Worm (Caenorhabditis elegans): ENCODE data around the gene C25A8.1.

The C25A8.1 gene

DNA sequence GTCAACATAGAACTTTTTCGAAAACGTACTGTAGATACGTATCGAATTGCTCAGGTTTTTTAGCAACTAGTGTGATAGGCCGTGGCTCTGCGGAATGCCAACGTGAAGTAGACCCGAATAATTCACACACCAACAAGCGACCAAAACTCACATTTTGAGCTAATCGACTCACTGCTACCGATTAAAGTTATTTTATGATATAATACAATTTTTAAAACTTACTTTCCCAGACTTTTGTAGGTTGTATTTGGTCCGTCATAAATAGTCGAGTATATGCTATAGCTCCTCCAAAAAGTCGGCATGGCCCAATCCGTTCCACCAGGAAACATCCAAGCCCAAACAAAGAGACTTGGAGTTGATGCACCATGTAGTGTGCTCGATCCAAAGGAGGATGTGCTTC, at the start of gene C25A8.1:
TSS of gene C25A8.1 (plus strand) at position 301 of the 400 bp plus-strand sequence.
- TF ChIP-seq nhr-12 (tag; optimal IDR thresholded peaks at IDR 0.05), result no peak
- no peak for TF ChIP-seq lin-39 (tag; optimal IDR thresholded peaks at IDR 0.05)
- TF ChIP-seq tbx-2 (tag; optimal IDR thresholded peaks at IDR 0.05), result no peak
- no peak for TF ChIP-seq elt-3 (tag; optimal IDR thresholded peaks at IDR 0.05)
- no peak for TF ChIP-seq R02D3.7 (tag; optimal IDR thresholded peaks at IDR 0.05)
- no peak for TF ChIP-seq egl-27 (tag; optimal IDR thresholded peaks at IDR 0.05)

DNA sequence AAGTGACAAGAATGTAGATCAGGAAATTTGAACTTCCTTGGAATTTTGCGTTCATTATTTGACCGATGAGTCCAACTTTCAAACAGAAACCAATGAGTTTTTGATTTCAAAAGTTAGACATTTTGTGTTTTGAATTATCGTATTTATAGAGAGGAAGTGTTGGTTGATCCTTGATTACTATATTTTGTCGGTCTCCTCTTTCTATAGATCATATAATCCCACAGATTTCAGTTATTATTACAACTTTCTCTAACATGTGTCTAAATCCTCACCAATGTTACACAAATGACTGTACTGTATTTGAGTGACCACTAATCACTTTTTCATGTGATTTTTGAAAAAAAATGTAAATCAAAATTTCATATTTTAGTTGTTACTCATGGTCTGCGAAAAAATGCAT, 46.4 kb upstream of the C25A8.1 start, which contains the start of gene B0478.3:
TSS of gene B0478.3 (minus strand) at position 101 of the 400 bp plus-strand sequence.
- TF ChIP-seq nhr-12 (tag; optimal IDR thresholded peaks at IDR 0.05), result no peak
- TF ChIP-seq ZK546.5 (tag; optimal IDR thresholded peaks at IDR 0.05), result no peak
- TF ChIP-seq mdl-1 (tag; optimal IDR thresholded peaks at IDR 0.05), result no peak
- no peak for TF ChIP-seq nhr-43 (tag; optimal IDR thresholded peaks at IDR 0.05; ENCODE audit: poor library complexity, severe bottlenecking)
- no peak for TF ChIP-seq pqm-1 (tag; optimal IDR thresholded peaks at IDR 0.05)
- TF ChIP-seq pha-4 (tag; optimal IDR thresholded peaks at IDR 0.05), result no peak
- no peak for TF ChIP-seq nhr-28 (tag; optimal IDR thresholded peaks at IDR 0.05)
- TF ChIP-seq snpc-4 (tag; optimal IDR thresholded peaks at IDR 0.05), result no peak
- TF ChIP-seq nfya-1 (tag; optimal IDR thresholded peaks at IDR 0.05; ENCODE audit: insufficient read depth), result no peak
- TF ChIP-seq sea-2 (GFP tag; optimal IDR thresholded peaks at IDR 0.05), result no peak
- TF ChIP-seq mml-1 (tag; optimal IDR thresholded peaks at IDR 0.05), result no peak
- TF ChIP-seq elt-3 (tag; optimal IDR thresholded peaks at IDR 0.05), result no peak
- no peak for TF ChIP-seq R02D3.7 (tag; optimal IDR thresholded peaks at IDR 0.05)
- no peak for TF ChIP-seq nhr-76 (tag; optimal IDR thresholded peaks at IDR 0.05)
- no peak for TF ChIP-seq elt-2 (tag; optimal IDR thresholded peaks at IDR 0.05)
- no peak for TF ChIP-seq egl-27 (tag; optimal IDR thresholded peaks at IDR 0.05)

DNA sequence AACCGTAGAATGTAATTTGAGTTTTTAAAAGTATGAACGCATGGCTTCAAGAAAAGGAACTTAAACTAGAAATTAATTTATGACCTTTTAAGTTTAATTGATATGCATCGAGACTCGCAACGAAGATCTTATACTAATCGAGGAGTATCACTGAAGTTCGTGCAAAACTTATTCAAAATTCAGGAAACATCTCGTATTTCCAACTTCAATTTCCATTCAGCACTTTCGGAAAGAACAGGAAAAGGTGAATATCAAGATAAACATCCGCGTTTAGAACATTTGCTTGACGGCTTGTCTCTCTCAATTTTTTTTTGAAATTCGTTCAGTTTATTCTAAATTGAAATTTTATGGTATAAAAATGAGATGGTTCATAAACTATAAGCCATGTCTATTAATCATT, 45.7 kb upstream of the C25A8.1 start, which contains the start of gene ZK381.2:
TSS of gene ZK381.2 (plus strand) at position 301 of the 400 bp plus-strand sequence.
- TF ChIP-seq sea-2 (GFP tag; optimal IDR thresholded peaks at IDR 0.05) (no peak), unc-39 (tag; optimal IDR thresholded peaks at IDR 0.05) (no peak), pha-4 (tag; optimal IDR thresholded peaks at IDR 0.05) (no peak), ceh-28 (tag; optimal IDR thresholded peaks at IDR 0.05) (no peak), elt-3 (tag; optimal IDR thresholded peaks at IDR 0.05) (no peak)

DNA sequence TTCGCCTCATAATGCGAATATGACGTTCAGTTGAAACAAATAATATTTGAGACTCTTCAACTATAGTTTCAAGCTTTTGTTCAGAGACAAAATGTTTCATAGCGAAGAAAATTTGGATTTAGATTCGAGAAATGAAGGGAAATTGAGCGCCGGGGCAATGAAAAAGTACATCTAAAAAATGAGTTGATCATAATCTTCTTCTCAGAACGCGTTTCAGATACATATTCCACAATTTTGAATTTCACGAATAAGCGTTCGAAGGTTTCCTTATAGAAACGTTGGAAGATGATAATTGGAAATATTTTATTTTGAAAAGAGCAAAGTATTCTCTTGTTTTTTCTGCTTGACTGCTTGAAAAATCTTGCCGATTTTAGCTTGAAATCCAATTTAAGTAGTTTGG, 40.7 kb upstream of the C25A8.1 start, which contains the start of gene ZK381.8:
TSS of gene ZK381.8 (minus strand) at position 101 of the 400 bp plus-strand sequence.
- TF ChIP-seq ztf-4 (tag; optimal IDR thresholded peaks at IDR 0.05), result no peak
- TF ChIP-seq ceh-28 (tag; optimal IDR thresholded peaks at IDR 0.05), result no peak
- no peak for TF ChIP-seq lsy-12 (tag; optimal IDR thresholded peaks at IDR 0.05)
- no peak for TF ChIP-seq elt-1 (tag; optimal IDR thresholded peaks at IDR 0.05)
- no peak for TF ChIP-seq elt-2 (tag; optimal IDR thresholded peaks at IDR 0.05)
- TF ChIP-seq ZK546.5 (tag; optimal IDR thresholded peaks at IDR 0.05), result no peak
- TF ChIP-seq pha-4 (tag; optimal IDR thresholded peaks at IDR 0.05), result no peak
- TF ChIP-seq fos-1 (tag; optimal IDR thresholded peaks at IDR 0.05), result no peak
- no peak for TF ChIP-seq aly-2 (tag; optimal IDR thresholded peaks at IDR 0.05)
- TF ChIP-seq fkh-2 (tag; optimal IDR thresholded peaks at IDR 0.05), result no peak
- no peak for TF ChIP-seq zag-1 (tag; optimal IDR thresholded peaks at IDR 0.05)
- no peak for TF ChIP-seq nhr-23 (tag; optimal IDR thresholded peaks at IDR 0.05)
- no peak for TF ChIP-seq nhr-28 (tag; optimal IDR thresholded peaks at IDR 0.05)
- no peak for TF ChIP-seq lin-15B (tag; optimal IDR thresholded peaks at IDR 0.05)
- TF ChIP-seq nhr-25 (tag; optimal IDR thresholded peaks at IDR 0.05), result no peak
- no peak for TF ChIP-seq nhr-77 (tag; optimal IDR thresholded peaks at IDR 0.05)
- TF ChIP-seq mml-1 (tag; optimal IDR thresholded peaks at IDR 0.05), result no peak

DNA sequence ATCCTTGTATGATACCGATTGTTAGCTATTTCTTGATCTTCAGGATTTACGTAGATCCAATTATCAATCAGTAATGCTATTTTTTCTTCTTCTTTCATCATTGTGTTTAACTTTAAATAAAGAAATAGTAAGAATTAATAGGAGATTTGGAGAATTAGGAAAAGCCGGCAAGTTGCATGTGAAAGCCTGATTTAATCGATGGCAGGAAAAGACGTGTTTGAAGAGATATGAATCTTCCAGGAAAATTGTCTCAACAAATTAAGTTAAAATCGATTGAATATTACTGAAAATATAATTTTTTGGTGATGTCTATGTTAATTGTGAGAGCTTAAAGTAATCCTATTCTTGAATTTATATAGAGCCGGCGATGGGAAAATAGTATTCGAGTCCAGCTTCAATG, 39.7 kb upstream of the C25A8.1 start, which contains the start of gene ZK381.62:
TSS of gene ZK381.62 (minus strand) at position 101 of the 400 bp plus-strand sequence.
- TF ChIP-seq ceh-82 (tag; optimal IDR thresholded peaks at IDR 0.05) (no peak), ztf-11 (tag; optimal IDR thresholded peaks at IDR 0.05) (no peak), nhr-76 (tag; optimal IDR thresholded peaks at IDR 0.05) (no peak), nhr-43 (tag; optimal IDR thresholded peaks at IDR 0.05; ENCODE audit: poor library complexity, severe bottlenecking) (no peak), pha-4 (tag; optimal IDR thresholded peaks at IDR 0.05) (no peak), ama-1 (optimal IDR thresholded peaks at IDR 0.05) (no peak), tbx-2 (tag; optimal IDR thresholded peaks at IDR 0.05) (no peak)
